Fruit fly (Drosophila melanogaster) whole organism, embryonic: ENCODE measurements around the gene CG16953.

ENCODE experiments used
- CG14965 ChIP-seq: fragments of 200-800 bp; sonication (Bioruptor generic); optimal IDR thresholded peaks from 2 replicates; lab custom pipeline; 2016; ENCODE audit warnings: missing biosample characterization, missing genetic modification characterization, borderline replicate concordance
- Sin3A ChIP-seq: fragments of >200 bp; optimal IDR thresholded peaks from 2 replicates; lab custom pipeline; 2018
- Sry-δ ChIP-seq: fragments of 200-800 bp; sonication (Bioruptor generic); optimal IDR thresholded peaks from 2 replicates; lab custom pipeline; 2016; ENCODE audit warnings: missing biosample characterization, missing genetic modification characterization
- Xrp1 ChIP-seq: fragments of 200-800 bp; sonication (Bioruptor generic); IDR thresholded peaks from 2 replicates; pipeline ENCODE4 v1.3.6; 2022; ENCODE audit warnings: missing biosample characterization, missing genetic modification characterization
- pnt ChIP-seq: fragments of 200-800 bp; sonication (Bioruptor generic); optimal IDR thresholded peaks from 3 replicates; lab custom pipeline; 2016; ENCODE audit warnings: missing biosample characterization, missing genetic modification characterization

- TF ChIP-seq Sin3A (lab: Kevin White, UChicago) (no peak), Sry-δ (GFP tag; lab: Kevin White, UChicago) (no peak), Xrp1 (GFP tag; lab: Robert Waterston, UW) (no peak), pnt (GFP tag; lab: Kevin White, UChicago) (no peak), CG14965 (no peak)
These were observed 40.0 kb downstream of the CG16953 start for dm6 chr3R:20545678-20546077.
